Worm (Caenorhabditis elegans): Measurements from ENCODE around the gene T06D8.9.

ce11 chrII:11279971-11280370, 40.6 kb downstream of the T06D8.9 start:
- TF ChIP-seq dao-5 (tag; optimal IDR thresholded peaks at IDR 0.05) = no peak
- TF ChIP-seq him-1 (tag; optimal IDR thresholded peaks at IDR 0.05) = no peak
- no peak for TF ChIP-seq W03F9.2 (tag; optimal IDR thresholded peaks at IDR 0.05)

All from whole organism, L4/young adult.